Worm (Caenorhabditis elegans) whole organism, late embryonic: ENCODE measurements around the gene R12B2.2.
A peak's percentile ranks its signal among the peaks of the same experiment; 100 is the strongest.

ENCODE experiments used
- C08G9.2 ChIP-seq: sonication (generic microtip); optimal IDR thresholded peaks from 2 replicates; lab custom pipeline; 2016; ENCODE audit warnings: mild to moderate bottlenecking, missing genetic modification characterization, moderate library complexity, missing compliant biosample characterization
- F13H6.1 ChIP-seq: sonication (generic microtip); optimal IDR thresholded peaks from 2 replicates; lab custom pipeline; 2016; ENCODE audit warnings: missing genetic modification characterization, missing compliant biosample characterization
- ahr-1 ChIP-seq: sonication (generic microtip); optimal IDR thresholded peaks from 2 replicates; lab custom pipeline; 2016; ENCODE audit warnings: missing genetic modification characterization, missing compliant biosample characterization
- ceh-14 ChIP-seq: sonication (generic microtip); optimal IDR thresholded peaks from 2 replicates; lab custom pipeline; 2016; ENCODE audit warnings: missing genotype, missing genetic modification characterization, missing compliant biosample characterization
- ceh-18 ChIP-seq: sonication (generic microtip); optimal IDR thresholded peaks from 2 replicates; lab custom pipeline; 2016; ENCODE audit warnings: missing genetic modification characterization, missing compliant biosample characterization
- ceh-22 ChIP-seq: sonication (generic microtip); optimal IDR thresholded peaks from 2 replicates; lab custom pipeline; 2017; ENCODE audit warnings: missing biosample characterization, missing genetic modification characterization
- ceh-30 ChIP-seq: fragments of 150-350 bp; optimal IDR thresholded peaks from 2 replicates; lab custom pipeline; 2014; ENCODE audit warnings: missing biosample characterization, missing genetic modification characterization
- ceh-31 ChIP-seq: sonication (generic microtip); optimal IDR thresholded peaks from 2 replicates; lab custom pipeline; 2016; ENCODE audit warnings: missing genetic modification characterization, missing compliant biosample characterization
- ceh-45 ChIP-seq: fragments of 200-800 bp; sonication (Bioruptor generic); IDR thresholded peaks from 2 replicates; pipeline ENCODE4 v1.3.6; 2022; ENCODE audit warnings: missing genetic modification reagents, missing genetic modification characterization, missing compliant biosample characterization
- elt-2 ChIP-seq: sonication (generic microtip); optimal IDR thresholded peaks from 2 replicates; lab custom pipeline; 2016; ENCODE audit warnings: missing genetic modification reagents, missing genetic modification characterization, missing compliant biosample characterization
- elt-4 ChIP-seq: sonication (generic microtip); optimal IDR thresholded peaks from 2 replicates; lab custom pipeline; 2016; ENCODE audit warnings: missing genetic modification characterization, missing compliant biosample characterization
- ets-4 ChIP-seq: sonication (generic microtip); optimal IDR thresholded peaks from 2 replicates; lab custom pipeline; 2016; ENCODE audit warnings: missing genetic modification characterization, missing compliant biosample characterization
- fkh-10 ChIP-seq: fragments of 150-350 bp; optimal IDR thresholded peaks from 2 replicates; lab custom pipeline; 2014; ENCODE audit warnings: missing biosample characterization, missing genetic modification reagents, missing genetic modification characterization
- fkh-6 ChIP-seq: sonication (generic microtip); optimal IDR thresholded peaks from 2 replicates; lab custom pipeline; 2016; ENCODE audit warnings: missing genetic modification characterization, missing compliant biosample characterization
- gmeb-2 ChIP-seq: sonication (generic microtip); optimal IDR thresholded peaks from 2 replicates; lab custom pipeline; 2016; ENCODE audit warnings: missing genetic modification characterization, inconsistent platforms, missing compliant biosample characterization
- hlh-13 ChIP-seq: fragments of 200-800 bp; sonication (Bioruptor generic); optimal IDR thresholded peaks from 2 replicates; lab custom pipeline; 2018; ENCODE audit warnings: mild to moderate bottlenecking, missing genetic modification characterization, missing compliant biosample characterization
- hlh-30 ChIP-seq: sonication (generic microtip); optimal IDR thresholded peaks from 2 replicates; lab custom pipeline; 2017; ENCODE audit warnings: antibody characterized with exemption, missing genetic modification characterization, missing compliant biosample characterization; ENCODE audit not compliant: insufficient read depth
- hlh-8 ChIP-seq: sonication (generic microtip); optimal IDR thresholded peaks from 2 replicates; lab custom pipeline; 2016; ENCODE audit warnings: missing genotype, missing genetic modification characterization, missing compliant biosample characterization
- lim-6 ChIP-seq: sonication (generic microtip); optimal IDR thresholded peaks from 2 replicates; lab custom pipeline; 2016; ENCODE audit warnings: missing genetic modification characterization, missing compliant biosample characterization
- lin-11 ChIP-seq: fragments of 200-800 bp; sonication (Bioruptor generic); optimal IDR thresholded peaks from 2 replicates; lab custom pipeline; 2018; ENCODE audit warnings: mild to moderate bottlenecking, missing genetic modification characterization, missing compliant biosample characterization
- madf-2 ChIP-seq: sonication (generic microtip); optimal IDR thresholded peaks from 2 replicates; lab custom pipeline; 2017; ENCODE audit warnings: missing genetic modification characterization, missing compliant biosample characterization
- mec-3 ChIP-seq: sonication (generic microtip); optimal IDR thresholded peaks from 2 replicates; lab custom pipeline; 2016; ENCODE audit warnings: borderline replicate concordance, missing genetic modification characterization, missing compliant biosample characterization
- nhr-232 ChIP-seq: sonication (generic microtip); optimal IDR thresholded peaks from 2 replicates; lab custom pipeline; 2016; ENCODE audit warnings: missing genetic modification characterization, missing compliant biosample characterization
- pag-3 ChIP-seq: sonication (generic microtip); optimal IDR thresholded peaks from 2 replicates; lab custom pipeline; 2016; ENCODE audit warnings: missing compliant biosample characterization, missing genetic modification characterization, borderline replicate concordance
- pat-9 ChIP-seq: fragments of 200-800 bp; sonication (Bioruptor generic); optimal IDR thresholded peaks from 2 replicates; lab custom pipeline; 2018; ENCODE audit warnings: mild to moderate bottlenecking, missing genetic modification characterization, moderate library complexity, missing compliant biosample characterization
- pax-1 ChIP-seq: fragments of 150-350 bp; optimal IDR thresholded peaks from 2 replicates; lab custom pipeline; 2014; ENCODE audit warnings: missing biosample characterization, missing genetic modification characterization
- sdc-2 ChIP-seq: sonication (generic microtip); optimal IDR thresholded peaks from 2 replicates; lab custom pipeline; 2016; ENCODE audit warnings: missing genotype, missing genetic modification characterization, missing compliant biosample characterization
- sox-2 ChIP-seq: fragments of 200-800 bp; sonication (Bioruptor generic); IDR thresholded peaks from 2 replicates; pipeline ENCODE4 v1.3.6; 2022; ENCODE audit warnings: missing genetic modification reagents, missing genetic modification characterization, missing compliant biosample characterization
- sox-4 ChIP-seq: sonication (generic microtip); optimal IDR thresholded peaks from 2 replicates; lab custom pipeline; 2017; ENCODE audit warnings: mild to moderate bottlenecking, missing genetic modification characterization, inconsistent platforms, missing compliant biosample characterization
- tbx-2 ChIP-seq: sonication (generic microtip); optimal IDR thresholded peaks from 2 replicates; lab custom pipeline; 2016; ENCODE audit warnings: missing genetic modification characterization, missing compliant biosample characterization
- unc-42 ChIP-seq: sonication (generic microtip); optimal IDR thresholded peaks from 2 replicates; lab custom pipeline; 2016; ENCODE audit warnings: missing genotype, missing genetic modification characterization, missing compliant biosample characterization
- unc-86 ChIP-seq: sonication (generic microtip); optimal IDR thresholded peaks from 2 replicates; lab custom pipeline; 2016; ENCODE audit warnings: missing genetic modification characterization, missing compliant biosample characterization
- zip-5 ChIP-seq: sonication (generic microtip); optimal IDR thresholded peaks from 2 replicates; lab custom pipeline; 2016; ENCODE audit warnings: missing genetic modification characterization, missing compliant biosample characterization

The R12B2.2 gene

DNA sequence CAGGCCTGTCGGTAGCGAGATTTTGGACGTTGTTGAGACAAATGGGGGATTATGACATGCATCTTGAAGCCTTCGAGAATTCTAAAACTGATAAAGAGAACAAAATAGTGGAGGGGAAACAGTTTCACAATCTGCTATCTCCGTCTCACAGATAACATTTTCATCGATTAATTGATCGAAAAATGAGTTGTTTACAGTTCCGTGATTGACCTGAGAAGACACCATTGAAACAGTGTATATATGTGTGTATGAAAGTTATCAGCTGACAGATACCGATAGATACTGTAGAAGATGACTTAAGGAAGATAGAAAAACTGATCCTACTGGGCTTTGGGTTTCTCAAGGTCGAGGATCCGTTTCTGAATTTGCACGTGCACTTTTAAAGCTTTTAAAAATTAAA, 32.3 kb downstream of the R12B2.2 start:
- TF ChIP-seq unc-86 (tag; lab: Kevin White, UChicago) = no peak
- no peak for TF ChIP-seq pat-9 (tag; lab: Kevin White, UChicago)
- no peak for TF ChIP-seq nhr-232 (tag; lab: Kevin White, UChicago)
- no peak for TF ChIP-seq sox-4 (tag; lab: Kevin White, UChicago)
- TF ChIP-seq hlh-13 (GFP tag; lab: Kevin White, UChicago) = no peak
- TF ChIP-seq ceh-30 (tag; lab: Kevin White, UChicago) = no peak
- TF ChIP-seq sdc-2 = no peak
- TF ChIP-seq elt-2 (tag; lab: Kevin White, UChicago) = peak; percentile 23
- no peak for TF ChIP-seq ceh-31 (tag; lab: Kevin White, UChicago)
- TF ChIP-seq, all 69 proteins: peak for 1

DNA sequence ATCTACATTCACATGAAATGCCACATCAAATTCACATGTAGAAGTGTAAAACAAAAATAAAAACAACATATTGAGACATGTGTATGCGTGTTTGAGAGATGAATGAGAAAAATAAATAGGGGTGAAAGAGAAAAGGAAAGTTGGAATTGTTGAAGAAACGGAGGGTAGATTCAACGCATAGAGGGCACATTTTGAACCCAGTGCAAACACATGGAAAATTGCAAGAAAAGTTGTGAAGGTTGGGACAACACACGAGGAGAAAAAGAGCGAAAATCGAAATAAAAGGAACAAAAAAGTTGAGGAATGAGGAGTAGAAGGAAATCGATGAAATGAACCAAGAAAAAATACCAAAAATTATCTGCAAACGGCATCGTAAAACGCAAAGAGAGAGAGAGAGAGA, 32.8 kb downstream of the R12B2.2 start:
- TF ChIP-seq pag-3 (tag; lab: Kevin White, UChicago) = no peak
- TF ChIP-seq nhr-232 (tag; lab: Kevin White, UChicago) = no peak
- no peak for TF ChIP-seq madf-2 (tag; lab: Kevin White, UChicago)
- no peak for TF ChIP-seq fkh-6 (tag; lab: Kevin White, UChicago)
- TF ChIP-seq sox-4 (tag; lab: Kevin White, UChicago) = no peak
- TF ChIP-seq hlh-13 (GFP tag; lab: Kevin White, UChicago) = no peak
- no peak for TF ChIP-seq lim-6 (tag; lab: Kevin White, UChicago)
- TF ChIP-seq F13H6.1 (tag; lab: Kevin White, UChicago) = no peak
- TF ChIP-seq ceh-18 (tag; lab: Kevin White, UChicago) = no peak
- no peak for TF ChIP-seq sdc-2

DNA sequence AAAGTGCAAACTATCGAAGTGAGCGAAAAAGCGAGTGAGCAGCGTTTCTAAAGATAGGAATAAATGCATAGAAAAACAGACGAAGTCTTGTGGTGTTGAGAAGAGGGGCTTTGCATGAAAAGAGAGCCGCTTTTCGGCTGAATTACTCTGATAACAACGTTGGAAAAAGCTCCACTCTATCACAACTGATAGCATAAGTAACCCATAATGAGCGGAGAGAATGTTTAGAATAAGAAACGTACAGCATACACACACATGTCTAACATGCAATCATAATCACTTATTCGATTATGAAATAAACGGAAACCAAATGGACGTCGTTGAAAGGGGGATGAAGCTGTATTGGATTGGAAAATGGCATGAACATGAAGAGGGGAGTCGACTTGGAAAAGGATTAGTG, 33.5 kb downstream of the R12B2.2 start:
- TF ChIP-seq elt-4 (tag; lab: Kevin White, UChicago) (no peak), sdc-2 (peak; percentile 0), sox-2 (GFP tag; lab: Robert Waterston, UW) (no peak)

DNA sequence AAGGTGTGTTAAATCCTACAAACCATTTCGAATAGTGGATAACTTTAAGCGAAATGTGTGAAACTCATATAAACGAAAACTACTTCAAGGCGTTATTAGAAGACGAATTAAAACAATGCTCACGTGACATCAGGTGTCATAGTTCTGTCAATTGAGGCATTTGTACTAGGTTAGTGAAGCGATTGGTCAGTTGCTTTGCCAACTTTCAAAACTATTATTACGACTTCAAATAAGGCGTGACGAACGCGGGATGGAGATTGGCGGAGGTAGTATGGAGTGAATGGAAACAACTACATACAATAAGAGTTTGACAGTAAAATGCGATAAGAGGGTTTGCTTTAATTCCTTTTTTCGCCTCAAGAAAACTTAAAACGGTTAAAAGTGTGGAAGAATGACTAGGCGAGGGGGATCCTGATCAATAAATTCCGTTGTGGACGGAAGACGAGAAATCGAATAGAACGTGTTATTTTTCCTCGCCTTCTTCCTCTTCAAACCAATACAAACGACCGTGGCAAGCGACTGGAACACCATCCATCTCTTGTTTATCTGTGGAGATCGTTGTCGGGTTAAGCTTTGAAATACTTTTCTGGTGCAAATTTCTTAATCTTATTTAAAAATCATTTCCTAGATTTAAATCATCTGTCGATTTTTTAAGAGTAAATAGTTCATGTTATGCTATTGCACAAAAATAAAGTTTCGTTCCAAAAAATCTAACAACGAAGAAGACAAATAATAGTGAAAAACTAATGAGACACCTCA, 34.2 kb downstream of the R12B2.2 start:
- TF ChIP-seq pax-1 (tag; lab: Kevin White, UChicago) = no peak
- no peak for TF ChIP-seq unc-42 (tag; lab: Kevin White, UChicago)
- TF ChIP-seq fkh-10 (GFP tag; lab: Kevin White, UChicago) = no peak
- no peak for TF ChIP-seq ahr-1 (tag; lab: Kevin White, UChicago)
- no peak for TF ChIP-seq pag-3 (tag; lab: Kevin White, UChicago)
- TF ChIP-seq gmeb-2 (tag; lab: Kevin White, UChicago) = no peak
- no peak for TF ChIP-seq sox-2 (GFP tag; lab: Robert Waterston, UW)
- TF ChIP-seq zip-5 = no peak
- TF ChIP-seq C08G9.2 (tag; lab: Kevin White, UChicago) = no peak
- no peak for TF ChIP-seq fkh-6 (tag; lab: Kevin White, UChicago)
- no peak for TF ChIP-seq tbx-2
- TF ChIP-seq ceh-22 (tag; lab: Kevin White, UChicago) = no peak
- TF ChIP-seq ceh-14 = no peak
- TF ChIP-seq hlh-13 (GFP tag; lab: Kevin White, UChicago) = no peak
- TF ChIP-seq, all 69 proteins: peak for 0

DNA sequence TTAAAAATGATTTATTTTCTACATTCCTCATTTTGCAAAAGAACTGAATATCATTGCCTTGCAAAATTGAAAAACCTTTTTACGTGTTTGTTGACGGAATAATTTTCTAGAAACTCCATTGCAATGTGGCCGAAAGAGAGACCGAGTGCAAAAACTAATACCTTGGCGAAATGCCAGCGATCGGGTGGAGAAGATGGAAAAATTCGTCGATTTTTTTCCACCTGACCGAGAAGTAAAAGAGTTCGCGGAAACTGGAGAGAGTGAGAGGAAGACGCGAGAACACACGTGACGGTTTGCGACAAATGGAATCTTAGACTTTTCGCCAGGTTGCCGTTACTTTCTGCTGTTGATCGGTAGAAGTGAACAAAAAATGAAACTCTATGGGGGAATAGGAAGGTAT, 34.9 kb downstream of the R12B2.2 start:
- TF ChIP-seq hlh-30 (tag; lab: Kevin White, UChicago) = peak; percentile 51
- no peak for TF ChIP-seq hlh-8

DNA sequence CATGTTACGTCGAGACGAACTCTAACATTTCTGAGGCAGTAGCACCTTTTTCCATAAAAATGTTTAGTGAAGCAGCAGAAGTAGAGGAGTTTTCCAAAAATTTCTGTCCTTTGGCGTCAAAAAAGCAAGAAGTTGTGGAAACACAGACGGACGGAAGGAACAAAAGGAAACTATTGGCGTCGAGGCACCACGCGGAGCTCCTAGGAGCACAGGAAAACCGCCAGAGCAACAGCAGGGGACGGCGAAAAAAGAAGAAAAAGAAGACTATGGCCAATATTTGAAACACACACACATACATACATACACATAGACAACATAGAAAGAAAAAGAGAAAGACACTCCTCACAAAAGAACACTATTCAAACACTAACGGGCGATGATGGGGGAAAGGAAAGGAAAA, 36.1 kb downstream of the R12B2.2 start:
- TF ChIP-seq lin-11 (tag; lab: Kevin White, UChicago) (no peak), ceh-31 (tag; lab: Kevin White, UChicago) (peak; percentile 27), ets-4 (peak; percentile 53), ceh-45 (0 out of 2 replicates have a peak, but pooled peaks have one; percentile 39), mec-3 (no peak)
